Fruit fly (Drosophila melanogaster) whole organism, embryonic: Measurements from ENCODE around the gene dls.

Experiments used
- Ada2b ChIP-seq: fragments of 200-800 bp; sonication (Bioruptor generic); IDR thresholded peaks from 2 replicates; pipeline ENCODE4 v1.3.6; 2022; ENCODE audit warnings: missing biosample characterization, missing genetic modification characterization
- Aef1 ChIP-seq: fragments of 200-800 bp; sonication (Bioruptor generic); IDR thresholded peaks from 3 replicates; pipeline ENCODE4 v1.3.6; 2022; ENCODE audit warnings: missing biosample characterization, missing genetic modification characterization
- Awh ChIP-seq: fragments of 200-800 bp; sonication (Bioruptor generic); IDR thresholded peaks from 2 replicates; pipeline ENCODE4, ENCODE4 v1.3.6; 2022; ENCODE audit warnings: missing biosample characterization, missing genetic modification characterization
- Bteb2 ChIP-seq: fragments of 200-800 bp; sonication (Bioruptor generic); optimal IDR thresholded peaks from 2 replicates; lab custom pipeline; 2016; ENCODE audit warnings: missing biosample characterization, missing genetic modification characterization
- C15 ChIP-seq: fragments of 200-800 bp; sonication (Bioruptor generic); IDR thresholded peaks from 3 replicates; pipeline ENCODE4 v1.3.6; 2022; ENCODE audit warnings: missing biosample characterization, missing genetic modification characterization
- CG10267 ChIP-seq: fragments of 200-800 bp; sonication (Bioruptor generic); optimal IDR thresholded peaks from 2 replicates; lab custom pipeline; 2018; ENCODE audit warnings: missing biosample characterization, mild to moderate bottlenecking, missing genetic modification characterization, moderate library complexity
- CG11723 ChIP-seq: fragments of 200-800 bp; sonication (Bioruptor generic); optimal IDR thresholded peaks from 2 replicates; lab custom pipeline; 2017; ENCODE audit warnings: missing biosample characterization, mild to moderate bottlenecking, missing genetic modification characterization
- CG13624 ChIP-seq: fragments of 200-800 bp; sonication (Bioruptor generic); optimal IDR thresholded peaks from 2 replicates; lab custom pipeline; 2016; ENCODE audit warnings: missing biosample characterization, missing genetic modification characterization
- CG15073 ChIP-seq: fragments of 200-800 bp; sonication (Bioruptor generic); optimal IDR thresholded peaks from 2 replicates; lab custom pipeline; 2016; ENCODE audit warnings: missing biosample characterization, missing genetic modification characterization
- CG17829 ChIP-seq: fragments of 200-800 bp; optimal IDR thresholded peaks from 2 replicates; lab custom pipeline; 2019; ENCODE audit warnings: missing biosample characterization, mild to moderate bottlenecking, missing genetic modification characterization, moderate library complexity
- CG1792 ChIP-seq: fragments of 200-800 bp; sonication (Bioruptor generic); optimal IDR thresholded peaks from 2 replicates; lab custom pipeline; 2016; ENCODE audit warnings: missing biosample characterization, missing genetic modification characterization
- CG3407 ChIP-seq: fragments of 200-800 bp; sonication (Bioruptor generic); optimal IDR thresholded peaks from 2 replicates; lab custom pipeline; 2018; ENCODE audit warnings: missing biosample characterization, mild to moderate bottlenecking, missing genetic modification characterization
- CG3838 ChIP-seq: fragments of 200-800 bp; sonication (Bioruptor generic); optimal IDR thresholded peaks from 3 replicates; lab custom pipeline; 2016; ENCODE audit warnings: missing biosample characterization, missing genetic modification characterization
- CG3847 ChIP-seq: fragments of 200-800 bp; sonication (Bioruptor generic); IDR thresholded peaks from 2 replicates; pipeline ENCODE4 v1.3.6; 2022; ENCODE audit warnings: missing biosample characterization, missing genetic modification characterization
- CG4424 ChIP-seq: fragments of 200-800 bp; sonication (Bioruptor generic); optimal IDR thresholded peaks from 3 replicates; lab custom pipeline; 2016; ENCODE audit warnings: missing biosample characterization, missing genetic modification characterization
- CG4730 ChIP-seq: fragments of 200-800 bp; sonication (Bioruptor generic); IDR thresholded peaks from 2 replicates; pipeline ENCODE4 v1.3.6; 2022; ENCODE audit warnings: missing biosample characterization, missing genetic modification characterization
- CG6689 ChIP-seq: fragments of 200-800 bp; sonication (Bioruptor generic); IDR thresholded peaks from 2 replicates; pipeline ENCODE4 v1.3.6; 2022; ENCODE audit warnings: missing biosample characterization, missing genetic modification characterization
- CG8290 ChIP-seq, 3 experiments: fragments of 200-800 bp; sonication (Bioruptor generic); optimal IDR thresholded peaks; 2 replicates each; lab custom pipeline; 2016 to 2019; ENCODE audit warnings: missing biosample characterization in 3 of 3, missing genetic modification characterization in 3 of 3, mild to moderate bottlenecking in 2 of 3, moderate library complexity in 1 of 3
- Ets65A ChIP-seq: fragments of 200-800 bp; sonication (Bioruptor generic); peaks from one replicate; lab custom pipeline; 2016; ENCODE audit warnings: missing biosample characterization, missing genetic modification characterization
- GATAe ChIP-seq: fragments of 200-800 bp; sonication (Bioruptor generic); conservative IDR thresholded peaks from 2 replicates; pipeline ENCODE4 v1.3.6; 2022; ENCODE audit warnings: missing biosample characterization, missing genetic modification characterization
- Med ChIP-seq: fragments of 200-800 bp; sonication (Bioruptor generic); peaks from one replicate; lab custom pipeline; 2016; ENCODE audit warnings: missing biosample characterization, missing genetic modification characterization, mild to moderate bottlenecking, inconsistent platforms, moderate library complexity
- NC2α ChIP-seq: fragments of 200-800 bp; sonication (Bioruptor generic); optimal IDR thresholded peaks from 2 replicates; lab custom pipeline; 2016; ENCODE audit warnings: missing biosample characterization, missing genetic modification characterization
- Nf-YA ChIP-seq: fragments of 200-800 bp; sonication (Bioruptor generic); IDR thresholded peaks from 2 replicates; pipeline ENCODE4 v1.3.6; 2022; ENCODE audit warnings: missing biosample characterization, missing genetic modification characterization
- Nf-YC ChIP-seq: fragments of 200-800 bp; optimal IDR thresholded peaks from 3 replicates; lab custom pipeline; 2019; ENCODE audit warnings: missing biosample characterization, mild to moderate bottlenecking, missing genetic modification characterization, moderate library complexity
- Oaz ChIP-seq: fragments of 200-800 bp; sonication (Bioruptor generic); IDR thresholded peaks from 2 replicates; pipeline ENCODE4 v1.3.6; 2022; ENCODE audit warnings: missing biosample characterization, missing genetic modification characterization
- Sox102F ChIP-seq: fragments of 200-800 bp; sonication (Bioruptor generic); optimal IDR thresholded peaks from 2 replicates; lab custom pipeline; 2018; ENCODE audit warnings: missing biosample characterization, mild to moderate bottlenecking, missing genetic modification characterization, moderate library complexity
- YL-1 ChIP-seq: fragments of 200-800 bp; sonication (Bioruptor generic); optimal IDR thresholded peaks from 3 replicates; lab custom pipeline; 2017; ENCODE audit warnings: missing biosample characterization, mild to moderate bottlenecking, missing genetic modification characterization
- ato ChIP-seq: fragments of 200-800 bp; sonication (Bioruptor generic); IDR thresholded peaks from 2 replicates; pipeline ENCODE4 v1.3.6; 2022; ENCODE audit warnings: missing biosample characterization, missing genetic modification characterization; ENCODE audit not compliant: partially characterized antibody
- cg ChIP-seq: fragments of 200-800 bp; sonication (Bioruptor generic); optimal IDR thresholded peaks from 3 replicates; lab custom pipeline; 2019; ENCODE audit warnings: missing biosample characterization, mild to moderate bottlenecking, missing genetic modification characterization, moderate library complexity
- chif ChIP-seq, 2 experiments: fragments of 200-800 bp; sonication (Bioruptor generic); optimal IDR thresholded peaks; 3 replicates each; lab custom pipeline; 2016; ENCODE audit warnings: missing biosample characterization in 2 of 2, missing genetic modification characterization in 2 of 2
- chn ChIP-seq: fragments of 200-800 bp; sonication (Bioruptor generic); optimal IDR thresholded peaks from 2 replicates; lab custom pipeline; 2016; ENCODE audit warnings: missing biosample characterization, missing genetic modification characterization
- dmrt99B ChIP-seq: fragments of 200-800 bp; sonication (Bioruptor generic); optimal IDR thresholded peaks from 2 replicates; lab custom pipeline; 2018; ENCODE audit warnings: missing biosample characterization, mild to moderate bottlenecking, missing genetic modification characterization, moderate library complexity
- exex ChIP-seq: fragments of 200-800 bp; sonication (Bioruptor generic); optimal IDR thresholded peaks from 4 replicates; lab custom pipeline; 2018; ENCODE audit warnings: missing biosample characterization, mild to moderate bottlenecking, missing genetic modification characterization, moderate library complexity
- fd96Cb ChIP-seq: fragments of 200-800 bp; sonication (Bioruptor generic); optimal IDR thresholded peaks from 2 replicates; lab custom pipeline; 2018; ENCODE audit warnings: missing biosample characterization, mild to moderate bottlenecking, missing genetic modification characterization, moderate library complexity
- gem ChIP-seq: fragments of 200-800 bp; sonication (Bioruptor generic); optimal IDR thresholded peaks from 2 replicates; lab custom pipeline; 2019; ENCODE audit warnings: missing biosample characterization, mild to moderate bottlenecking, missing genetic modification characterization, moderate library complexity
- gsb ChIP-seq: fragments of 200-800 bp; sonication (Bioruptor generic); IDR thresholded peaks from 2 replicates; pipeline ENCODE4 v1.3.6; 2022; ENCODE audit warnings: missing biosample characterization, missing genetic modification characterization
- ham ChIP-seq: fragments of 200-800 bp; sonication (Bioruptor generic); IDR thresholded peaks from 2 replicates; pipeline ENCODE4 v1.3.6; 2022; ENCODE audit warnings: missing biosample characterization, missing genetic modification characterization
- jumu ChIP-seq: fragments of 200-800 bp; sonication (Bioruptor generic); optimal IDR thresholded peaks from 3 replicates; lab custom pipeline; 2016; ENCODE audit warnings: missing biosample characterization, missing genetic modification characterization
- lola ChIP-seq, 3 experiments: fragments of >200 bp in 2 of 3; fragments of 200-800 bp in 1 of 3; sonication (Bioruptor generic) in 1 of 3; optimal IDR thresholded peaks; 2 replicates each; lab custom pipeline; 2017 to 2019; ENCODE audit warnings: missing biosample characterization in 3 of 3, missing genetic modification characterization in 3 of 3, mild to moderate bottlenecking in 1 of 3, moderate library complexity in 1 of 3
- nerfin-2 ChIP-seq: fragments of 200-800 bp; sonication (Bioruptor generic); IDR thresholded peaks from 2 replicates; pipeline ENCODE4 v1.3.6; 2022; ENCODE audit warnings: missing biosample characterization, missing genetic modification characterization; ENCODE audit not compliant: partially characterized antibody
- nmo ChIP-seq: fragments of 200-800 bp; sonication (Bioruptor generic); optimal IDR thresholded peaks from 2 replicates; lab custom pipeline; 2018; ENCODE audit warnings: missing biosample characterization, mild to moderate bottlenecking, missing genetic modification characterization, moderate library complexity
- p53 ChIP-seq: fragments of 200-800 bp; sonication (Bioruptor generic); optimal IDR thresholded peaks from 2 replicates; lab custom pipeline; 2016; ENCODE audit warnings: missing biosample characterization, missing genetic modification characterization
- ranshi ChIP-seq: fragments of 200-800 bp; sonication (Bioruptor generic); IDR thresholded peaks from 2 replicates; pipeline ENCODE4 v1.3.6; 2022; ENCODE audit warnings: missing biosample characterization, missing genetic modification characterization
- sisA ChIP-seq: fragments of 200-800 bp; sonication (Bioruptor generic); IDR thresholded peaks from 2 replicates; pipeline ENCODE4 v1.3.6; 2022; ENCODE audit warnings: missing biosample characterization, missing genetic modification characterization
- sna ChIP-seq: fragments of 200-800 bp; sonication (Bioruptor generic); IDR thresholded peaks from 2 replicates; pipeline ENCODE4 v1.3.6; 2022; ENCODE audit warnings: missing biosample characterization, missing genetic modification characterization; ENCODE audit not compliant: partially characterized antibody
- sug ChIP-seq: fragments of 200-800 bp; optimal IDR thresholded peaks from 2 replicates; lab custom pipeline; 2019; ENCODE audit warnings: missing biosample characterization, mild to moderate bottlenecking, missing genetic modification characterization, moderate library complexity
- trem ChIP-seq: fragments of 200-800 bp; optimal IDR thresholded peaks from 3 replicates; lab custom pipeline; 2019; ENCODE audit warnings: missing biosample characterization, mild to moderate bottlenecking, missing genetic modification characterization, moderate library complexity
- wek ChIP-seq: fragments of 200-800 bp; sonication (Bioruptor generic); optimal IDR thresholded peaks from 3 replicates; lab custom pipeline; 2018; ENCODE audit warnings: missing biosample characterization, mild to moderate bottlenecking, missing genetic modification characterization, moderate library complexity
- zfh2 ChIP-seq: fragments of 200-800 bp; sonication (Bioruptor generic); optimal IDR thresholded peaks from 2 replicates; lab custom pipeline; 2016; ENCODE audit warnings: missing biosample characterization, missing genetic modification characterization

Gene dls

dm6 chr3L:16193851-16194709, 7.0 kb upstream of the dls start (continued):
- TF ChIP-seq chif (GFP tag; optimal IDR thresholded peaks at IDR 0.05; lab: Kevin White, UChicago) (peak in 1 of 2 experiments; percentile 16), GATAe (GFP tag; lab: Robert Waterston, UW) (no peak), Sox102F (GFP tag; lab: Kevin White, UChicago) (no peak), CG10267 (peak; percentile 15), Med (GFP tag; lab: Kevin White, UChicago) (peak; percentile 78), CG1792 (GFP tag; lab: Kevin White, UChicago) (no peak), sna (GFP tag; lab: Robert Waterston, UW) (no peak), YL-1 (GFP tag; lab: Kevin White, UChicago) (no peak), ranshi (no peak), Nf-YA (GFP tag; lab: Robert Waterston, UW) (no peak), dmrt99B (no peak), fd96Cb (no peak), jumu (GFP tag; lab: Kevin White, UChicago) (no peak), p53 (GFP tag; lab: Kevin White, UChicago) (no peak), CG13624 (no peak), Oaz (GFP tag; lab: Robert Waterston, UW) (no peak), lola (GFP tag; optimal IDR thresholded peaks at IDR 0.05; lab: Kevin White, UChicago) (peak in 1 of 3 experiments; percentile 50), CG3838 (GFP tag; lab: Kevin White, UChicago) (no peak), wek (GFP tag; lab: Kevin White, UChicago) (peak; percentile 29), Ada2b (GFP tag; lab: Robert Waterston, UW) (no peak), trem (peak; percentile 5), C15 (GFP tag; lab: Robert Waterston, UW) (no peak), exex (tag; lab: Kevin White, UChicago) (no peak), Awh (GFP tag; lab: Robert Waterston, UW) (0 out of 2 replicates have a peak, but pooled peaks have one; percentile 23), cg (GFP tag; lab: Kevin White, UChicago) (no peak), CG3407 (GFP tag; lab: Kevin White, UChicago) (peak; percentile 62), sisA (GFP tag; lab: Robert Waterston, UW) (no peak), CG4730 (GFP tag; lab: Robert Waterston, UW) (no peak), chn (no peak), CG15073 (no peak), CG17829 (tag; lab: Kevin White, UChicago) (no peak), Aef1 (GFP tag; lab: Robert Waterston, UW) (no peak), Ets65A (GFP tag; lab: Kevin White, UChicago) (no peak), CG3847 (GFP tag; lab: Robert Waterston, UW) (no peak), sug (tag; lab: Kevin White, UChicago) (no peak), Nf-YC (no peak), nerfin-2 (GFP tag; lab: Robert Waterston, UW) (no peak), CG8290 (GFP tag; optimal IDR thresholded peaks at IDR 0.05; lab: Kevin White, UChicago) (no peak), CG8290 (tag; optimal IDR thresholded peaks at IDR 0.05; lab: Kevin White, UChicago) (peak in 1 of 2 experiments; percentile 69), ato (GFP tag; lab: Robert Waterston, UW) (no peak), CG4424 (GFP tag; lab: Kevin White, UChicago) (peak; percentile 27), zfh2 (GFP tag; lab: Kevin White, UChicago) (no peak), gsb (GFP tag; lab: Robert Waterston, UW) (no peak), NC2α (GFP tag; lab: Kevin White, UChicago) (peak; percentile 23), nmo (no peak), gem (tag; lab: Kevin White, UChicago) (peak; percentile 41), CG11723 (GFP tag; lab: Kevin White, UChicago) (peak; percentile 53), CG6689 (GFP tag; lab: Robert Waterston, UW) (no peak), ham (GFP tag; lab: Robert Waterston, UW) (no peak), Bteb2 (GFP tag; lab: Kevin White, UChicago) (no peak)
